Fruit fly (Drosophila melanogaster) S2 (cell line): Measurements from ENCODE around the gene Vha16-5.

ENCODE experiments used
- CG8478 ChIP-seq: fragments of >200 bp; optimal IDR thresholded peaks from 2 replicates; lab custom pipeline; 2018
- CTCF ChIP-seq, 2 experiments: fragments of >200 bp; optimal IDR thresholded peaks; 2 replicates each; lab custom pipeline; 2018

dm6 chr2L:10774041-10774440, 37.2 kb upstream of the Vha16-5 start:
- TF ChIP-seq CG8478 (lab: Kevin White, UChicago) (no peak), CTCF (optimal IDR thresholded peaks at IDR 0.05; lab: Kevin White, UChicago) (no peak)
